Fruit fly (Drosophila melanogaster): ENCODE results near the gene gkt.

Gene gkt

DNA sequence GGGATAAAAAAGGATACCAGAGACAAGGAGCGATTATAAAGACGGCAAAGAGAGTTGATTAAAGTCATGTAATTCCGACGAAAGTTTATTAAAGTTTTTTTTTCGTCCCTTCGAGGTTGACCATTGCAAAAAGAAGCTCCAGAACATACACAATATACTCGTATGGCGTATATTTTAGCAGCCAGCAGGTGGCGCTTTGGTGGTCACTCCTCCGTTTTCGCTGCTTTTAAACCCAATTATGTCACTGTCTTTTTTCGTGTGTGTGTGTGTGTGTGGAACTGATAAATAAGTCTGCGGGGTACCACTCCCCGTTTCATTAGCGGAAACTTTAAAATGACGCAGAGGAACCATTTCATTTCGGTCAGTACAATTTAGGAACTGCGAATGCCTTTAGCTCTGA, 19.9 kb downstream of the gkt start:
- no peak for TF ChIP-seq noc (tag; optimal IDR thresholded peaks at IDR 0.05)

DNA sequence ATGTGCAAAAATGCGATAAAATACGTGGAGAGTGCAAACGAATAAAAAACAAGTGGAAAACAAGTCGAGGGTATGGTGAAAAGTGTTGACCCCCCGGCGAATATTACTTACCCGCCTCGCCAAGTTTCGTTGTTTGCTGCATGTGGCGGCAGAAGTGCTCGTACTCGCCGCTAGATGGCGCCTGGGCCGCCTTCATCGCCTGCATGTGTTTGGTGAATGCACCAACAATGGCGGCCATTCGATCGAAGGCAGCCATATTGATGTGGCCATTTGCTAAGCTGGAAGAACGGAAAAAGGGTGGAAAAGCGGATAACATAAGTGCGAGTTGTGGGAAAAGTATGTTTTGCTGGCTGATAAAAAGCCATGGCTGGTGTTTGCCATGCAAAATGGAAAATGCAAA, 23.5 kb downstream of the gkt start:
- TF ChIP-seq noc (tag; optimal IDR thresholded peaks at IDR 0.05) = no peak

DNA sequence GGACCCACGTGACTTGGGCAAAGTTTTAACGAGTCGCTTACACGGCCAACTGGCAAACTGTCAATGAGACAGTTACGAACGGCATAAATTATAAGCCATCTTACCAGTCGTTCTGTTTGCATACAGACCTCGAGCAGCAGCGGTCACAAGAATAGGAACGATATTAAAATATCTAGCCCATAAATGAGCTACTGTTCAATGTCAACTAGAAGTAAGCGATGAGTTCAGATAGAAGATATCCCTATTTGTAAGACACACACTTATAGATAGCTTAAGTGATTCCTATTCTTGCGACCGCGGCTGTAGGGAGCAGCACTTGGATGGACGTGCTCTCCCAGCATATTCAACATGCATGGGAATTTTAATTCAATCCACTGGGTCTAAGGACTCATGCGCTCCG, 29.1 kb downstream of the gkt start:
- no peak for TF ChIP-seq noc (tag; optimal IDR thresholded peaks at IDR 0.05)

DNA sequence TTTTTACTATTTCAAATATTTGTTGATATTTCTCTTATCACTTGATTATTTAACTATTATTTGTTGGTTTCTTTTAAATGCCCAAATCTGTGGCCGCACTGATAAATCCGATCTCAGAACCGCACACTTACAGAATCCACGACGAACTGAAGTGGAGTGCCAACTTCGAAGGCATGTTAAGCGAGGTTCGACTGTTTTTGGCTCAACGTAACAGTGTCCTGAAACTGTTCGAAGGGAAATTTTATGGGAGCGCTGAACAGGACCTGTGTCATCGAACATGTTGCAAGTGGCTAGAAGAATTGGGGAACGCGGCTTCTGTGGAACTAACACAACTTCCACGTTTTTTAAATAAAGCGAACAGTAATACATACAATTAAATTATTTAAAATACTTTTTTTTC, 39.8 kb downstream of the gkt start:
- no peak for TF ChIP-seq noc (tag; optimal IDR thresholded peaks at IDR 0.05)

DNA sequence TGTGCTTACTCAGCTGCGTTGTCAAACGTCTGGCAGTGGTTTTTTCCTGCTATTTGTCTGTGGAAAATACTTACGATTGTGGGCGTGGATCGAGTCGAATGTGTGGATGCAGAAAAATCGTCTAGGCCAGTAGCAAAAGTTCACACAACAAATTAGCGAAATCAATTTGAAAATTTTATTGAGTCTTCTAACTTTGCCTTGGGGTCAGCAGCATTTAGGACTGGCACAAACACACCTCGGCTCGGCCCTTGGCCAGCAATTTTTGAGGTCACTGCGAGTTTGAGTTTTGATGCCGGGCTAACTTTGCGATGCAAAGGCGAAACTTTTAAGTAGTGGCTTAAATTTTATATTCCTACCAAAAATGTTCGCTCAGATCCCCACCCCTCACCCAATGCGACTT, 40.6 kb downstream of the gkt start, which contains the start of gene CG34393:
Gene CG34393, minus strand, starts transcription at position 101 of the 400 bp plus-strand sequence.
- TF ChIP-seq noc (tag; optimal IDR thresholded peaks at IDR 0.05) = no peak

Data from whole organism, larva.